Fruit fly (Drosophila melanogaster): ENCODE measurements around the gene CG42823.
A peak's percentile ranks its signal among the peaks of the same experiment; 100 is the strongest.

The CG42823 gene

DNA sequence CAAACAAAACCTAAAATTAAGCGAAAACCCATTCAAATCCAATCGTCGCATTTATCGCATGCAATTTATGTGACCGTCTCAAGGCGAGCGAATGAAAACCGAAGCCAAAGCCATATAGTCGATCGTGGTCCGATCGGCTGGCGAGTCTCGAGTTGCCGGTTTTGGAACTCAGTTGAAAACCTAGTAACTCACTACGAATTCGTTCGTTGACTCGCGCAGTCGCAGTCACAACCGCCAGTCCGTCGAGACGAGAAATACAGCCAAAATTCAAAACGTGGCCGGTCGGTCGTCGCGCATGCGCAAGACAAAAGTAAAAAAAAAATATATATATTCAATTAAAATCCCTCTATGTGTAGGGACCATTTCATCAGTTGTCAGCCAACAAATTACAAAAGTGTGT lies 25.2 kb downstream of the CG42823 start, which contains the start of gene lute:
lute (plus strand) TSS at position 203 of the 400 bp plus-strand sequence.
- TF ChIP-seq CG6163 (GFP tag; IDR thresholded peaks at IDR 0.05) (0 out of 3 replicates have a peak, but pooled peaks have one; percentile 24), CG6808 (GFP tag; optimal IDR thresholded peaks at IDR 0.05) (no peak), Hr38 (GFP tag; optimal IDR thresholded peaks at IDR 0.05) (no peak), CG34406 (GFP tag; optimal IDR thresholded peaks at IDR 0.05) (no peak), Eip78C (GFP tag) (peak; percentile 59), CG31627 (GFP tag; optimal IDR thresholded peaks at IDR 0.05) (no peak), fd59A (GFP tag; optimal IDR thresholded peaks at IDR 0.05) (no peak), CG8119 (GFP tag; IDR thresholded peaks at IDR 0.05) (no peak), CG6276 (GFP tag; optimal IDR thresholded peaks at IDR 0.05) (no peak), Sox102F (GFP tag; optimal IDR thresholded peaks at IDR 0.05) (peak; percentile 4), CG11762 (GFP tag; optimal IDR thresholded peaks at IDR 0.05; ENCODE audit: insufficient read depth) (no peak), Hr4 (GFP tag; optimal IDR thresholded peaks at IDR 0.05) (no peak)

DNA sequence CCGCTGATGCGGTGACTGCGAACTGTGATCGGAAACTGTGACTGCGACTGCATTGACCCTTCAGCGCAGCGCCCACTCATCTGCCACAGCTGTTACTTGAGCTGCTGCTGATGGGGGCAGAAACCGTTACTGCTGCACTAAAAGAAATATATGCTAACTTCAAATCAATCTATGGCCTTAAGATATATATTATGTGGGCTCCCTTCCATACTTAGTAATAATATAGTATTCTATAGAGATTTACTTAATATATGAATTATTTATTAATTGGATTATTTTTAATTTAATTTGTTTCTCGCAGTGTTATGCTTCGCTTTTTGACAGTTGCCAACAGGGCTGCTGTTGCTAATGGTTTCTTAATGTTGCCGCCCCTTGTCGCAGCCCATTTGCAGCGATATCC lies 25.9 kb downstream of the CG42823 start:
- no peak for TF ChIP-seq Eip93F (GFP tag; optimal IDR thresholded peaks at IDR 0.05)
- TF ChIP-seq Sox15 (GFP tag; optimal IDR thresholded peaks at IDR 0.05), result no peak
- TF ChIP-seq Ets96B (tag; optimal IDR thresholded peaks at IDR 0.05), result no peak
- TF ChIP-seq svp (GFP tag), result peak; percentile 58
- TF ChIP-seq CG11762 (GFP tag; optimal IDR thresholded peaks at IDR 0.05; ENCODE audit: insufficient read depth), result no peak
- 0 out of 3 replicates have a peak, but pooled peaks have one; percentile 22 for TF ChIP-seq eg (GFP tag; IDR thresholded peaks at IDR 0.05)
- no peak for TF ChIP-seq Met (GFP tag; optimal IDR thresholded peaks at IDR 0.05)

dm6 chr3R:17377503-17377902 lies 27.4 kb downstream of the CG42823 start:
- TF ChIP-seq Eip93F (GFP tag; optimal IDR thresholded peaks at IDR 0.05) (no peak), Blimp-1 (GFP tag; optimal IDR thresholded peaks at IDR 0.05) (peak; percentile 9)

- TF ChIP-seq CG6276 (GFP tag; optimal IDR thresholded peaks at IDR 0.05) (peak; percentile 12), Ets21C (GFP tag; optimal IDR thresholded peaks at IDR 0.05) (no peak), eg (GFP tag; IDR thresholded peaks at IDR 0.05) (peak; percentile 55; the same call in 2 of the 3 replicates), Sox14 (GFP tag; optimal IDR thresholded peaks at IDR 0.05) (no peak), CG10631 (GFP tag; optimal IDR thresholded peaks at IDR 0.05) (no peak), acj6 (GFP tag; optimal IDR thresholded peaks at IDR 0.05) (no peak), CG6808 (GFP tag; optimal IDR thresholded peaks at IDR 0.05) (no peak), Gug (GFP tag; IDR thresholded peaks at IDR 0.05) (no peak), CG31627 (GFP tag; optimal IDR thresholded peaks at IDR 0.05) (no peak), Smox (GFP tag; optimal IDR thresholded peaks at IDR 0.05) (no peak), CG8119 (GFP tag; IDR thresholded peaks at IDR 0.05) (peak; percentile 53; the same call in 1 of the 3 replicates), CG10669 (GFP tag; optimal IDR thresholded peaks at IDR 0.05) (peak; percentile 4), Met (GFP tag; optimal IDR thresholded peaks at IDR 0.05) (no peak), net (GFP tag; optimal IDR thresholded peaks at IDR 0.05) (no peak), Ets96B (tag; optimal IDR thresholded peaks at IDR 0.05) (peak; percentile 23), OdsH (GFP tag; optimal IDR thresholded peaks at IDR 0.05) (no peak), CG8632 (GFP tag; optimal IDR thresholded peaks at IDR 0.05) (no peak), CG4318 (GFP tag; optimal IDR thresholded peaks at IDR 0.05) (no peak), Sox102F (GFP tag; optimal IDR thresholded peaks at IDR 0.05) (no peak), CG7368 (GFP tag; optimal IDR thresholded peaks at IDR 0.05) (no peak), Blimp-1 (GFP tag; optimal IDR thresholded peaks at IDR 0.05) (no peak), ss (GFP tag; optimal IDR thresholded peaks at IDR 0.05) (no peak), CG8319 (GFP tag; optimal IDR thresholded peaks at IDR 0.05) (no peak), CG11294 (GFP tag; IDR thresholded peaks at IDR 0.05) (peak; percentile 16; the same call in 1 of the 2 replicates), CG1621 (tag; optimal IDR thresholded peaks at IDR 0.05) (no peak), topi (GFP tag; optimal IDR thresholded peaks at IDR 0.05) (no peak), CG6792 (GFP tag; optimal IDR thresholded peaks at IDR 0.05) (no peak), cyc (GFP tag; optimal IDR thresholded peaks at IDR 0.05) (no peak), dac (GFP tag; optimal IDR thresholded peaks at IDR 0.05) (no peak), svp (GFP tag) (no peak), Sox15 (GFP tag; optimal IDR thresholded peaks at IDR 0.05) (no peak), CG32006 (GFP tag; optimal IDR thresholded peaks at IDR 0.05) (peak; percentile 38), fkh (GFP tag; optimal IDR thresholded peaks at IDR 0.05) (no peak), CG6163 (GFP tag; IDR thresholded peaks at IDR 0.05) (0 out of 3 replicates have a peak, but pooled peaks have one; percentile 36), lz (GFP tag; optimal IDR thresholded peaks at IDR 0.05) (no peak), dsx (GFP tag; optimal IDR thresholded peaks at IDR 0.05; ENCODE audit: poor library complexity, severe bottlenecking) (no peak), Eip78C (GFP tag) (no peak), CG15336 (GFP tag; IDR thresholded peaks at IDR 0.05) (peak; percentile 35; the same call in 1 of the 2 replicates)
Measured at dm6 chr3R:17371094-17371493, 33.8 kb downstream of the CG42823 start.

Data from whole organism, prepupa.